Fruit fly (Drosophila melanogaster) whole organism, embryonic: ENCODE data around the gene mei-218.

ENCODE experiments used
- Awh ChIP-seq: fragments of 200-800 bp; sonication (Bioruptor generic); IDR thresholded peaks from 2 replicates; pipeline ENCODE4, ENCODE4 v1.3.6; 2022; ENCODE audit warnings: missing biosample characterization, missing genetic modification characterization
- B-H2 ChIP-seq: fragments of 200-800 bp; sonication (Bioruptor generic); optimal IDR thresholded peaks from 2 replicates; lab custom pipeline; 2018; ENCODE audit warnings: missing biosample characterization, mild to moderate bottlenecking, missing genetic modification characterization
- CG10979 ChIP-seq: fragments of 200-800 bp; sonication (Bioruptor generic); optimal IDR thresholded peaks from 2 replicates; lab custom pipeline; 2018; ENCODE audit warnings: missing biosample characterization, mild to moderate bottlenecking, missing genetic modification characterization, moderate library complexity
- CG11093 ChIP-seq: fragments of 200-800 bp; sonication (Bioruptor generic); IDR thresholded peaks from 3 replicates; pipeline ENCODE4 v1.3.6; 2022; ENCODE audit warnings: missing biosample characterization, missing genetic modification characterization
- CG14014 ChIP-seq: fragments of 200-800 bp; sonication (Bioruptor generic); IDR thresholded peaks from 2 replicates; pipeline ENCODE4 v1.3.6; 2022; ENCODE audit warnings: missing biosample characterization, missing genetic modification characterization
- CG14441 ChIP-seq: fragments of 200-800 bp; sonication (Bioruptor generic); IDR thresholded peaks from 2 replicates; pipeline ENCODE4 v1.3.6; 2022; ENCODE audit warnings: missing biosample characterization, missing genetic modification characterization
- CG15514 ChIP-seq: fragments of 200-800 bp; sonication (Bioruptor generic); optimal IDR thresholded peaks from 3 replicates; lab custom pipeline; 2017; ENCODE audit warnings: missing biosample characterization, missing genetic modification characterization, mild to moderate bottlenecking, moderate library complexity, missing genetic modification reagents
- CG17359 ChIP-seq: fragments of 200-800 bp; sonication (Bioruptor generic); optimal IDR thresholded peaks from 3 replicates; lab custom pipeline; 2018; ENCODE audit warnings: missing biosample characterization, mild to moderate bottlenecking, missing genetic modification characterization, moderate library complexity
- CG17568 ChIP-seq: fragments of 200-800 bp; sonication (Bioruptor generic); optimal IDR thresholded peaks from 2 replicates; lab custom pipeline; 2018; ENCODE audit warnings: missing biosample characterization, mild to moderate bottlenecking, missing genetic modification characterization, moderate library complexity
- CG17912 ChIP-seq: fragments of 200-800 bp; sonication (Bioruptor generic); optimal IDR thresholded peaks from 2 replicates; lab custom pipeline; 2018; ENCODE audit warnings: missing biosample characterization, mild to moderate bottlenecking, missing genetic modification characterization
- CG18262 ChIP-seq: fragments of 200-800 bp; optimal IDR thresholded peaks from 3 replicates; lab custom pipeline; 2019; ENCODE audit warnings: missing biosample characterization, mild to moderate bottlenecking, missing genetic modification characterization, moderate library complexity
- CG18619 ChIP-seq: fragments of 200-800 bp; sonication (Bioruptor generic); optimal IDR thresholded peaks from 3 replicates; lab custom pipeline; 2017; ENCODE audit warnings: missing biosample characterization, mild to moderate bottlenecking, missing genetic modification characterization
- CG2199 ChIP-seq: fragments of 200-800 bp; sonication (Bioruptor generic); IDR thresholded peaks from 3 replicates; pipeline ENCODE4 v1.3.6; 2022; ENCODE audit warnings: missing biosample characterization, missing genetic modification characterization
- CG2712 ChIP-seq: fragments of 200-800 bp; optimal IDR thresholded peaks from 3 replicates; lab custom pipeline; 2019; ENCODE audit warnings: missing biosample characterization, mild to moderate bottlenecking, missing genetic modification characterization, moderate library complexity
- CG30020 ChIP-seq: fragments of 200-800 bp; optimal IDR thresholded peaks from 2 replicates; lab custom pipeline; 2019; ENCODE audit warnings: missing biosample characterization, mild to moderate bottlenecking, missing genetic modification characterization, moderate library complexity
- CG31365 ChIP-seq: fragments of 200-800 bp; sonication (Bioruptor generic); optimal IDR thresholded peaks from 2 replicates; lab custom pipeline; 2018; ENCODE audit warnings: missing biosample characterization, mild to moderate bottlenecking, missing genetic modification characterization
- CG4404 ChIP-seq: fragments of 200-800 bp; sonication (Bioruptor generic); IDR thresholded peaks from 2 replicates; pipeline ENCODE4 v1.3.6; 2022; ENCODE audit warnings: missing biosample characterization, missing genetic modification characterization
- CG6791 ChIP-seq: fragments of 200-800 bp; sonication (Bioruptor generic); IDR thresholded peaks from 3 replicates; pipeline ENCODE4 v1.3.6; 2022; ENCODE audit warnings: missing biosample characterization, missing genetic modification characterization; ENCODE audit not compliant: partially characterized antibody
- CG7357 ChIP-seq: fragments of 200-800 bp; sonication (Bioruptor generic); IDR thresholded peaks from 3 replicates; pipeline ENCODE4 v1.3.6; 2022; ENCODE audit warnings: missing biosample characterization, missing genetic modification characterization
- CG8359 ChIP-seq: fragments of 200-800 bp; sonication (Bioruptor generic); optimal IDR thresholded peaks from 2 replicates; lab custom pipeline; 2017; ENCODE audit warnings: missing biosample characterization, mild to moderate bottlenecking, missing genetic modification characterization, borderline replicate concordance
- D ChIP-seq, 2 experiments: fragments of 200-800 bp in 1 of 2; fragments of >200 bp in 1 of 2; sonication (Bioruptor generic) in 1 of 2; optimal IDR thresholded peaks; 2 replicates in 1 of 2; 3 replicates in 1 of 2; lab custom pipeline; 2017; ENCODE audit warnings: mild to moderate bottlenecking in 1 of 2, missing biosample characterization in 1 of 2, missing genetic modification characterization in 1 of 2, missing genetic modification reagents in 1 of 2
- Elba2 ChIP-seq: fragments of 200-800 bp; sonication (Bioruptor generic); optimal IDR thresholded peaks from 3 replicates; lab custom pipeline; 2016; ENCODE audit warnings: missing biosample characterization, missing genetic modification characterization
- Gug ChIP-seq: fragments of 200-800 bp; sonication (Bioruptor generic); IDR thresholded peaks from 4 replicates; pipeline ENCODE4 v1.3.6; 2022; ENCODE audit warnings: missing biosample characterization, missing genetic modification characterization
- HLHmδ ChIP-seq: fragments of 200-800 bp; sonication (Bioruptor generic); optimal IDR thresholded peaks from 2 replicates; lab custom pipeline; 2018; ENCODE audit warnings: missing biosample characterization, mild to moderate bottlenecking, missing genetic modification characterization, moderate library complexity
- Hr39 ChIP-seq: fragments of >200 bp; optimal IDR thresholded peaks from 2 replicates; lab custom pipeline; 2017
- Hr51 ChIP-seq, 2 experiments: fragments of 200-800 bp; sonication (Bioruptor generic); optimal IDR thresholded peaks; 2 replicates in 1 of 2; 3 replicates in 1 of 2; lab custom pipeline; 2016 to 2018; ENCODE audit warnings: missing biosample characterization in 2 of 2, missing genetic modification characterization in 2 of 2, mild to moderate bottlenecking in 1 of 2, moderate library complexity in 1 of 2
- Myb ChIP-seq: fragments of 200-800 bp; sonication (Bioruptor generic); optimal IDR thresholded peaks from 2 replicates; lab custom pipeline; 2016; ENCODE audit warnings: missing biosample characterization, missing genetic modification characterization
- Neu2 ChIP-seq: fragments of 200-800 bp; sonication (Bioruptor generic); optimal IDR thresholded peaks from 3 replicates; lab custom pipeline; 2016; ENCODE audit warnings: missing biosample characterization, missing genetic modification characterization, borderline replicate concordance
- Xrp1 ChIP-seq: fragments of 200-800 bp; sonication (Bioruptor generic); IDR thresholded peaks from 2 replicates; pipeline ENCODE4 v1.3.6; 2022; ENCODE audit warnings: missing biosample characterization, missing genetic modification characterization
- abd-A ChIP-seq: fragments of 200-800 bp; sonication (Bioruptor generic); optimal IDR thresholded peaks from 3 replicates; lab custom pipeline; 2019; ENCODE audit warnings: missing biosample characterization, mild to moderate bottlenecking, missing genetic modification characterization, moderate library complexity
- bowl ChIP-seq: fragments of 200-800 bp; sonication (Bioruptor generic); IDR thresholded peaks from 2 replicates; pipeline ENCODE4 v1.3.6; 2022; ENCODE audit warnings: missing biosample characterization, missing genetic modification characterization
- br ChIP-seq: fragments of >200 bp; optimal IDR thresholded peaks from 2 replicates; lab custom pipeline; 2017
- danr ChIP-seq: fragments of 200-800 bp; sonication (Bioruptor generic); IDR thresholded peaks from 2 replicates; pipeline ENCODE4 v1.3.6; 2022; ENCODE audit warnings: missing biosample characterization, missing genetic modification characterization
- dmrt99B ChIP-seq: fragments of 200-800 bp; sonication (Bioruptor generic); optimal IDR thresholded peaks from 2 replicates; lab custom pipeline; 2018; ENCODE audit warnings: missing biosample characterization, mild to moderate bottlenecking, missing genetic modification characterization, moderate library complexity
- en ChIP-seq: fragments of 200-800 bp; sonication (Bioruptor generic); optimal IDR thresholded peaks from 2 replicates; lab custom pipeline; 2016; ENCODE audit warnings: missing biosample characterization, missing genetic modification characterization
- fru ChIP-seq: fragments of >200 bp; optimal IDR thresholded peaks from 2 replicates; lab custom pipeline; 2017
- ftz-f1 ChIP-seq: fragments of 200-800 bp; sonication (Bioruptor generic); optimal IDR thresholded peaks from 2 replicates; lab custom pipeline; 2016; ENCODE audit warnings: missing biosample characterization, missing genetic modification characterization
- grau ChIP-seq: fragments of 200-800 bp; optimal IDR thresholded peaks from 3 replicates; lab custom pipeline; 2019; ENCODE audit warnings: missing biosample characterization, mild to moderate bottlenecking, missing genetic modification characterization, moderate library complexity
- her ChIP-seq: fragments of 200-800 bp; sonication (Bioruptor generic); optimal IDR thresholded peaks from 2 replicates; lab custom pipeline; 2016; ENCODE audit warnings: missing biosample characterization, missing genetic modification characterization
- insv ChIP-seq, 2 experiments: fragments of 200-800 bp; sonication (Bioruptor generic); optimal IDR thresholded peaks; 3 replicates each; lab custom pipeline; 2016 to 2018; ENCODE audit warnings: missing biosample characterization in 2 of 2, missing genetic modification characterization in 2 of 2
- jing ChIP-seq: fragments of 200-800 bp; sonication (Bioruptor generic); optimal IDR thresholded peaks from 2 replicates; lab custom pipeline; 2018; ENCODE audit warnings: missing biosample characterization, mild to moderate bottlenecking, missing genetic modification characterization
- kah ChIP-seq: fragments of 200-800 bp; sonication (Bioruptor generic); optimal IDR thresholded peaks from 2 replicates; lab custom pipeline; 2018; ENCODE audit warnings: missing biosample characterization, mild to moderate bottlenecking, missing genetic modification characterization
- lab ChIP-seq: fragments of 200-800 bp; sonication (Bioruptor generic); optimal IDR thresholded peaks from 3 replicates; lab custom pipeline; 2017; ENCODE audit warnings: missing biosample characterization, missing genetic modification characterization, mild to moderate bottlenecking, moderate library complexity, missing genetic modification reagents
- luna ChIP-seq: fragments of 200-800 bp; sonication (Bioruptor generic); optimal IDR thresholded peaks from 2 replicates; lab custom pipeline; 2016; ENCODE audit warnings: missing biosample characterization, missing genetic modification characterization
- mld ChIP-seq: fragments of 200-800 bp; sonication (Bioruptor generic); IDR thresholded peaks from 3 replicates; pipeline ENCODE4 v1.3.6; 2022; ENCODE audit warnings: missing biosample characterization, missing genetic modification characterization; ENCODE audit not compliant: partially characterized antibody
- pb ChIP-seq: fragments of 200-800 bp; sonication (Bioruptor generic); optimal IDR thresholded peaks from 3 replicates; lab custom pipeline; 2016; ENCODE audit warnings: missing biosample characterization, missing genetic modification characterization
- schlank ChIP-seq: fragments of 200-800 bp; sonication (Bioruptor generic); optimal IDR thresholded peaks from 2 replicates; lab custom pipeline; 2018; ENCODE audit warnings: missing biosample characterization, mild to moderate bottlenecking, missing genetic modification characterization
- shn ChIP-seq: fragments of 200-800 bp; sonication (Bioruptor generic); optimal IDR thresholded peaks from 3 replicates; lab custom pipeline; 2016; ENCODE audit warnings: missing biosample characterization, missing genetic modification characterization
- slou ChIP-seq: fragments of 200-800 bp; sonication (Bioruptor generic); optimal IDR thresholded peaks from 3 replicates; lab custom pipeline; 2016; ENCODE audit warnings: missing biosample characterization, missing genetic modification characterization
- sna ChIP-seq: fragments of 200-800 bp; sonication (Bioruptor generic); IDR thresholded peaks from 2 replicates; pipeline ENCODE4 v1.3.6; 2022; ENCODE audit warnings: missing biosample characterization, missing genetic modification characterization; ENCODE audit not compliant: partially characterized antibody
- stwl ChIP-seq: fragments of 200-800 bp; sonication (Bioruptor generic); optimal IDR thresholded peaks from 3 replicates; lab custom pipeline; 2018; ENCODE audit warnings: missing biosample characterization, mild to moderate bottlenecking, missing genetic modification characterization, moderate library complexity
- zf30C ChIP-seq: fragments of 200-800 bp; sonication (Bioruptor generic); optimal IDR thresholded peaks from 3 replicates; lab custom pipeline; 2018; ENCODE audit warnings: missing biosample characterization, mild to moderate bottlenecking, missing genetic modification characterization

mei-218 gene

DNA sequence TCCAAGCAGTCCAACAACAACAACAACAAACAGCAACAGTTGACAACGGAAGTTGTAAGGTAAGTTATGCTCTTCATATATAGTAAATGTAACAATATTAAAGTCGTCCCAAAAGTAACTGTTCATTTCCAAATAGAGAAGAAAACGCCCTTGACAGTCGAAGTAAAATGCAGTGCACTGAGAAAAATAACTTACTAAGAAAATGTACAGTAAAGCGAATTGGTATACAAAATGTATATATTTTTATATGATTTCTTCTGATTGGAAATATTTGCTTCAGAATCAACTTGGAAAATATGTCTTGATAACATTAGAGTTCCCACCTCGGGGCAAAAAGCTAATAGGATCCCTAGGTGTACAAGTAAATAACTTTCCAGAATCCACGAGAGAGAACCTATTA is 34.8 kb downstream of the mei-218 start (continued):
- TF ChIP-seq Gug (GFP tag; lab: Robert Waterston, UW) (no peak), CG18619 (no peak), CG17912 (GFP tag; lab: Kevin White, UChicago) (no peak), CG6791 (GFP tag; lab: Robert Waterston, UW) (no peak), zf30C (peak; percentile 22), CG31365 (tag; lab: Kevin White, UChicago) (no peak), B-H2 (no peak), jing (no peak), Awh (no peak), shn (GFP tag; lab: Kevin White, UChicago) (no peak), CG17359 (tag; lab: Kevin White, UChicago) (peak; percentile 5), ftz-f1 (GFP tag; lab: Kevin White, UChicago) (no peak), CG14014 (GFP tag; lab: Robert Waterston, UW) (no peak), Xrp1 (GFP tag; lab: Robert Waterston, UW) (0 out of 2 replicates have a peak, but pooled peaks have one; percentile 17), CG11093 (GFP tag; lab: Robert Waterston, UW) (no peak), slou (GFP tag; lab: Kevin White, UChicago) (no peak), CG10979 (peak; percentile 1), sna (no peak), D (optimal IDR thresholded peaks at IDR 0.05; lab: Kevin White, UChicago) (no peak), D (GFP tag; optimal IDR thresholded peaks at IDR 0.05; lab: Kevin White, UChicago) (no peak), bowl (no peak), insv (GFP tag; optimal IDR thresholded peaks at IDR 0.05; lab: Kevin White, UChicago) (peak in 1 of 2 experiments; percentile 82), stwl (tag; lab: Kevin White, UChicago) (no peak), luna (GFP tag; lab: Kevin White, UChicago) (no peak), CG4404 (GFP tag; lab: Robert Waterston, UW) (no peak), CG8359 (GFP tag; lab: Kevin White, UChicago) (no peak), danr (GFP tag; lab: Robert Waterston, UW) (no peak), pb (GFP tag; lab: Kevin White, UChicago) (no peak), Neu2 (GFP tag; lab: Kevin White, UChicago) (no peak), Hr39 (lab: Kevin White, UChicago) (no peak), abd-A (tag; lab: Kevin White, UChicago) (no peak), her (GFP tag; lab: Kevin White, UChicago) (no peak), CG14441 (GFP tag; lab: Robert Waterston, UW) (no peak), grau (peak; percentile 21), dmrt99B (peak; percentile 11), fru (lab: Kevin White, UChicago) (no peak), CG7357 (no peak), en (GFP tag; lab: Kevin White, UChicago) (no peak), mld (GFP tag; lab: Robert Waterston, UW) (no peak), CG2199 (GFP tag; lab: Robert Waterston, UW) (no peak), Elba2 (no peak), CG2712 (tag; lab: Kevin White, UChicago) (no peak), CG15514 (GFP tag; lab: Kevin White, UChicago) (no peak), Hr51 (GFP tag; optimal IDR thresholded peaks at IDR 0.05; lab: Kevin White, UChicago) (peak in 1 of 2 experiments; percentile 11), CG18262 (tag; lab: Kevin White, UChicago) (peak; percentile 10), schlank (tag; lab: Kevin White, UChicago) (no peak), CG30020 (tag; lab: Kevin White, UChicago) (no peak), br (lab: Kevin White, UChicago) (no peak), lab (no peak), CG17568 (GFP tag; lab: Kevin White, UChicago) (no peak), kah (GFP tag; lab: Kevin White, UChicago) (no peak), HLHmδ (GFP tag; lab: Kevin White, UChicago) (no peak), Myb (GFP tag; lab: Kevin White, UChicago) (no peak)
